Worm (Caenorhabditis elegans): ENCODE measurements around the gene nstp-2.
A peak's percentile ranks its signal among the peaks of the same experiment; 100 is the strongest.

DNA sequence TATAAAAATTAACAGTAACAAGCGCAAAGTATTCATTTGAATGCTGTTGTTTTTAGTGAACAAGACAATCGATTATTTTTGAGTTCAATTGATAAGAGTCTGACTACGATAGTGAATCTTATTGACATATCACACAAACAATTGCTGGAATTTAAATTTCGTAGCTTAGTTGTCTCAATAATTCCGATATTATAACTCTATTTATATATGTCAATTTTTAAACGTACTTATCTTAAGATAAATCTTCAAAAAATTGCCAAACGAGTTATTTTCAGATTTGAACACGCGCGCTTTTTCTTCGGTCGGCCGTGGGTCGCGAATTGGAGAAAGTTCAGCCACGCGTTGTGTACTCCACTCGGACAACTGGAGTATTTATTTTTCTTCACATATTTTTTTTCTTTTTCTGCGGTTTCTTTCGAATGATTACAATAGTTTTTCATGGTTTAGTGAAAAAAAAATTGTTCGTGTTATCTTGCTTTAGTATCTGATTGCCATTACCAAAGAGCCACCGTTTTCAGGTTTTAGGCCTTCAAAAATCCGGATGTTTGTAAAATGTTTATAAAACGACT, 25.8 kb upstream of the nstp-2 start, which contains the start of the genes cest-5.1 and C01B10.9:
- TF ChIP-seq pha-4 (tag; optimal IDR thresholded peaks at IDR 0.05) (no peak), hlh-30 (tag; optimal IDR thresholded peaks at IDR 0.05; ENCODE audit: insufficient read depth) (no peak), ceh-22 (tag; optimal IDR thresholded peaks at IDR 0.05) (no peak), sox-2 (GFP tag; IDR thresholded peaks at IDR 0.05) (no peak), nfya-1 (tag; optimal IDR thresholded peaks at IDR 0.05) (peak; percentile 5), lin-11 (tag; optimal IDR thresholded peaks at IDR 0.05) (no peak)

All from whole organism, late embryonic.